Worm (Caenorhabditis elegans): Measurements from ENCODE around the gene srw-137.

The srw-137 gene

DNA sequence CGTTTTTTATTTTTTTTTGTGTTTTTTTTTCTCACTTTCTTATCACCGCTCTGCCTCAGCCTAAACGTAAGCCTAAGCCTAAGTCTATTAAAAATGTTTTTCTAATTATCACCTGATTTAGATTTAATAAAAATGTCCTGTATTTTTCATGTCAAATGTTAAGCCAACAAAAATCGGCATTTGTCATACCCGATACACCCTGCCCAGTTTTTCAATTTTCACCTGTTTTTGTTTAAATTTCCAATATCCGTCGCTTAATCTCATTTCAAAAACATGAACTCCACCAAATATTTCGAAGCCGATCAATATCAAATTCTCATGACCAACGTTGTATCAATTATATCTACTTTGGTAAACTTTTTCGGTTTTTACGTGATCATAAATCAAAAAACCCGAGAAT lies 12.5 kb downstream of the srw-137 start, which contains the start of gene C31B8.1:
Gene C31B8.1 (plus strand): TSS at position 301 of the 400 bp plus-strand sequence.
- TF ChIP-seq saeg-2 (GFP tag; IDR thresholded peaks at IDR 0.05): no peak
- no peak for TF ChIP-seq dmd-8 (GFP tag; IDR thresholded peaks at IDR 0.05)
- TF ChIP-seq ceh-44 (GFP tag; IDR thresholded peaks at IDR 0.05): no peak
- TF ChIP-seq egl-43 (GFP tag; IDR thresholded peaks at IDR 0.05): no peak
- no peak for TF ChIP-seq sdz-12 (GFP tag; optimal IDR thresholded peaks at IDR 0.05)
- TF ChIP-seq php-3 (GFP tag; IDR thresholded peaks at IDR 0.05): no peak
- TF ChIP-seq aly-2 (tag; optimal IDR thresholded peaks at IDR 0.05): no peak
- no peak for TF ChIP-seq zip-11 (GFP tag; IDR thresholded peaks at IDR 0.05)
- no peak for TF ChIP-seq fkh-10 (GFP tag; optimal IDR thresholded peaks at IDR 0.05)
- no peak for TF ChIP-seq ztf-7 (tag; optimal IDR thresholded peaks at IDR 0.05)
- no peak for TF ChIP-seq zag-1 (tag; optimal IDR thresholded peaks at IDR 0.05)
- TF ChIP-seq nhr-77 (tag; optimal IDR thresholded peaks at IDR 0.05): no peak
- TF ChIP-seq egl-27 (tag; optimal IDR thresholded peaks at IDR 0.05): no peak
- TF ChIP-seq dmd-9 (GFP tag; IDR thresholded peaks at IDR 0.05): no peak
- no peak for TF ChIP-seq unc-39 (tag; optimal IDR thresholded peaks at IDR 0.05)

DNA sequence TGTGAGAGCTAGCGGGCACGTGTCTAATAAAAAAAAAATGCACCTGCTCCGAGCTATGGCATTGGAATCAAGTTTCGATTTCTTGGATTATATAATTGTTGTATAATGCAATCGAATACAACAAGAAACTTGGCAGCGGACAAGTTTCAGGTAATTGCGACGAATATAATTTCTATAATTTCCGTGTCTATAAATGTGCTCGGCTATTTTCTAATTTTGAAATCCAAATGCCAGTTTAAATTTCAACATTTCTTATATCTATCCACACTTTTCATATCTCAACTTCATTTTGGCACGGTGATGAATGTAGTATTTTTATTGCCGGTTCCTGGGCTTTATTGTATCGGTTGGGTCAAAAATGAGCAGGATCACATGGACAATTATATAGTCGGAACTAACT lies 14.0 kb downstream of the srw-137 start, which contains the start of gene C31B8.16:
Gene C31B8.16 (plus strand): TSS at position 301 of the 400 bp plus-strand sequence.
- TF ChIP-seq ceh-62 (tag; optimal IDR thresholded peaks at IDR 0.05): no peak
- TF ChIP-seq nhr-11 (tag; optimal IDR thresholded peaks at IDR 0.05): no peak
- TF ChIP-seq F10B5.3 (tag; optimal IDR thresholded peaks at IDR 0.05): no peak
- TF ChIP-seq ceh-82 (tag; optimal IDR thresholded peaks at IDR 0.05): no peak
- no peak for TF ChIP-seq F26F4.8 (GFP tag; conservative IDR thresholded peaks at IDR 0.05)
- TF ChIP-seq unc-39 (tag; optimal IDR thresholded peaks at IDR 0.05): no peak
- no peak for TF ChIP-seq lin-29 (GFP tag; IDR thresholded peaks at IDR 0.05)
- TF ChIP-seq lin-13 (GFP tag; optimal IDR thresholded peaks at IDR 0.05): no peak
- TF ChIP-seq egl-43 (GFP tag; IDR thresholded peaks at IDR 0.05): no peak
- no peak for TF ChIP-seq attf-4 (tag; optimal IDR thresholded peaks at IDR 0.05)
- TF ChIP-seq unc-62 (GFP tag; optimal IDR thresholded peaks at IDR 0.05 in 1 of 2): no peak
- TF ChIP-seq unc-62 (tag; optimal IDR thresholded peaks at IDR 0.05): no peak
- no peak for TF ChIP-seq dve-1 (tag; optimal IDR thresholded peaks at IDR 0.05; ENCODE audit: insufficient read depth)
- TF ChIP-seq nhr-10 (tag; optimal IDR thresholded peaks at IDR 0.05): no peak
- no peak for TF ChIP-seq mxl-3 (GFP tag; optimal IDR thresholded peaks at IDR 0.05)

ce11 chrV:2927553-2927952 lies 16.2 kb downstream of the srw-137 start, which contains the start of gene C31B8.12:
Gene C31B8.12 (minus strand): TSS chrV:2927653.
- TF ChIP-seq snpc-1.2 (GFP tag; IDR thresholded peaks at IDR 0.05) (no peak), F44E2.7 (GFP tag; IDR thresholded peaks at IDR 0.05) (no peak), hif-1 (tag; optimal IDR thresholded peaks at IDR 0.05) (no peak), php-3 (GFP tag; IDR thresholded peaks at IDR 0.05) (no peak)

DNA sequence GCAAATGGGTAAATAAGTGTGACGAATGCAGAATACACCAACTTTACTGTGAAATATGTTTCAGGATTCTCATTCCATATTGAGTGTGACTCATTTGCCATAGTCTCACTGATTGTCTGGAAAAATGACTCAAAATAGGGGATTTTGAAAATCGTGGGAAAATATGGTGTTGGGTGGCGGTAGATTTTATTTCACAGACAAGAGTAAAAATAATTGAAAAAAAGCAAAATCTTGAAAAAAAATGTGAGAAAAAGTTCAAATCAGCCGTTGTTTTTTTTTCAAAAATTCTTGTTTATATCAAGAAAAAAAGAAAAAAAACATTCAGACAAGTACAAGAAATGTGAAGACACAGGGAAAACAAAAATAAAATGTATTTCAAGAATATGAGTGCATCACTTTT lies 21.2 kb downstream of the srw-137 start, which contains the start of gene srh-38:
Gene srh-38 (minus strand): TSS at position 101 of the 400 bp plus-strand sequence.
- TF ChIP-seq lim-7 (GFP tag; IDR thresholded peaks at IDR 0.05) (no peak), ceh-28 (tag; optimal IDR thresholded peaks at IDR 0.05) (no peak), F10B5.3 (tag; optimal IDR thresholded peaks at IDR 0.05) (no peak), lin-39 (tag; optimal IDR thresholded peaks at IDR 0.05) (no peak), saeg-2 (GFP tag; IDR thresholded peaks at IDR 0.05) (no peak), tag-97 (GFP tag; IDR thresholded peaks at IDR 0.05) (no peak), ceh-44 (GFP tag; IDR thresholded peaks at IDR 0.05) (no peak), snpc-4 (tag; optimal IDR thresholded peaks at IDR 0.05) (no peak), pha-4 (GFP tag; IDR thresholded peaks at IDR 0.05) (no peak), pha-4 (tag; optimal IDR thresholded peaks at IDR 0.05) (no peak), ceh-20 (GFP tag; IDR thresholded peaks at IDR 0.05) (no peak), madf-5 (GFP tag; IDR thresholded peaks at IDR 0.05) (no peak), F37D6.2 (tag; optimal IDR thresholded peaks at IDR 0.05) (no peak), mdl-1 (tag; optimal IDR thresholded peaks at IDR 0.05) (no peak), Y48G9A.11 (GFP tag; IDR thresholded peaks at IDR 0.05) (no peak), unc-62 (GFP tag; optimal IDR thresholded peaks at IDR 0.05 in 1 of 2) (no peak), unc-62 (tag; optimal IDR thresholded peaks at IDR 0.05) (no peak), lsy-2 (tag; optimal IDR thresholded peaks at IDR 0.05) (no peak), nhr-48 (tag; optimal IDR thresholded peaks at IDR 0.05) (no peak), zip-11 (GFP tag; IDR thresholded peaks at IDR 0.05) (no peak), nhr-111 (GFP tag; optimal IDR thresholded peaks at IDR 0.05) (no peak), mes-2 (tag; optimal IDR thresholded peaks at IDR 0.05; ENCODE audit: poor library complexity, severe bottlenecking) (no peak)

Measured in whole organism, L4 larva.